Fruit fly (Drosophila melanogaster) S2 (cell line): ENCODE results near the gene CG12241.

Source experiments
- CG8478 ChIP-seq: fragments of >200 bp; optimal IDR thresholded peaks from 2 replicates; lab custom pipeline; 2018
- CTCF ChIP-seq, 2 experiments: fragments of >200 bp; optimal IDR thresholded peaks; 2 replicates each; lab custom pipeline; 2018

dm6 chr3R:15262710-15263672 lies 43.9 kb downstream of the CG12241 start, which contains the start of the genes eIF2gamma and Set:
- TF ChIP-seq CG8478 (lab: Kevin White, UChicago) = no peak
- TF ChIP-seq CTCF (optimal IDR thresholded peaks at IDR 0.05; lab: Kevin White, UChicago) = no peak
